Fruit fly (Drosophila melanogaster) whole organism, embryonic: ENCODE measurements around the gene Rad60.
A peak's percentile ranks its signal among the peaks of the same experiment; 100 is the strongest.

ENCODE experiments used
- Abd-B ChIP-seq: fragments of 200-800 bp; sonication (Bioruptor generic); optimal IDR thresholded peaks from 2 replicates; lab custom pipeline; 2018; ENCODE audit warnings: missing biosample characterization, mild to moderate bottlenecking, missing genetic modification characterization, moderate library complexity
- Adf1 ChIP-seq: fragments of 200-800 bp; sonication (Bioruptor generic); IDR thresholded peaks from 2 replicates; pipeline ENCODE4 v1.3.6; 2022; ENCODE audit warnings: missing biosample characterization, missing genetic modification characterization
- Atf3 ChIP-seq: fragments of 200-800 bp; sonication (Bioruptor generic); optimal IDR thresholded peaks from 3 replicates; lab custom pipeline; 2016; ENCODE audit warnings: missing biosample characterization, missing genetic modification characterization
- B-H2 ChIP-seq: fragments of 200-800 bp; sonication (Bioruptor generic); optimal IDR thresholded peaks from 2 replicates; lab custom pipeline; 2018; ENCODE audit warnings: missing biosample characterization, mild to moderate bottlenecking, missing genetic modification characterization
- CG10565 ChIP-seq: fragments of 200-800 bp; sonication (Bioruptor generic); optimal IDR thresholded peaks from 3 replicates; lab custom pipeline; 2016; ENCODE audit warnings: missing biosample characterization, mild to moderate bottlenecking, missing genetic modification characterization
- CG12104 ChIP-seq: fragments of 200-800 bp; sonication (Bioruptor generic); optimal IDR thresholded peaks from 3 replicates; lab custom pipeline; 2016; ENCODE audit warnings: missing biosample characterization, missing genetic modification characterization
- CG12299 ChIP-seq: fragments of 200-800 bp; sonication (Bioruptor generic); optimal IDR thresholded peaks from 2 replicates; lab custom pipeline; 2018; ENCODE audit warnings: missing biosample characterization, mild to moderate bottlenecking, missing genetic modification characterization
- CG12391 ChIP-seq: fragments of 200-800 bp; sonication (Bioruptor generic); optimal IDR thresholded peaks from 3 replicates; lab custom pipeline; 2018; ENCODE audit warnings: missing biosample characterization, mild to moderate bottlenecking, missing genetic modification characterization, moderate library complexity
- CG13624 ChIP-seq: fragments of 200-800 bp; sonication (Bioruptor generic); optimal IDR thresholded peaks from 2 replicates; lab custom pipeline; 2016; ENCODE audit warnings: missing biosample characterization, missing genetic modification characterization
- CG13775 ChIP-seq: fragments of 200-800 bp; sonication (Bioruptor generic); optimal IDR thresholded peaks from 3 replicates; lab custom pipeline; 2017; ENCODE audit warnings: missing biosample characterization, mild to moderate bottlenecking, missing genetic modification characterization
- CG13894 ChIP-seq: fragments of 200-800 bp; sonication (Bioruptor generic); optimal IDR thresholded peaks from 3 replicates; lab custom pipeline; 2018; ENCODE audit warnings: missing biosample characterization, mild to moderate bottlenecking, missing genetic modification characterization, moderate library complexity
- CG14965 ChIP-seq: fragments of 200-800 bp; sonication (Bioruptor generic); optimal IDR thresholded peaks from 2 replicates; lab custom pipeline; 2016; ENCODE audit warnings: missing biosample characterization, missing genetic modification characterization, borderline replicate concordance
- CG18011 ChIP-seq: fragments of 200-800 bp; sonication (Bioruptor generic); optimal IDR thresholded peaks from 2 replicates; lab custom pipeline; 2017; ENCODE audit warnings: missing biosample characterization, missing genetic modification characterization, mild to moderate bottlenecking, moderate library complexity, missing genotype
- CG2120 ChIP-seq: fragments of 200-800 bp; sonication (Bioruptor generic); optimal IDR thresholded peaks from 3 replicates; lab custom pipeline; 2016; ENCODE audit warnings: missing biosample characterization, missing genetic modification characterization
- CG31441 ChIP-seq: fragments of 200-800 bp; sonication (Bioruptor generic); IDR thresholded peaks from 2 replicates; pipeline ENCODE4 v1.3.6; 2022; ENCODE audit warnings: missing biosample characterization, missing genetic modification characterization
- CG43689 ChIP-seq: fragments of 200-800 bp; sonication (Bioruptor generic); IDR thresholded peaks from 2 replicates; pipeline ENCODE4 v1.3.6; 2022; ENCODE audit warnings: missing biosample characterization, missing genetic modification characterization
- CG4424 ChIP-seq: fragments of 200-800 bp; sonication (Bioruptor generic); optimal IDR thresholded peaks from 3 replicates; lab custom pipeline; 2016; ENCODE audit warnings: missing biosample characterization, missing genetic modification characterization
- CG4854 ChIP-seq: fragments of 200-800 bp; sonication (Bioruptor generic); optimal IDR thresholded peaks from 2 replicates; lab custom pipeline; 2016; ENCODE audit warnings: missing biosample characterization, missing genetic modification characterization, inconsistent platforms
- CG7271 ChIP-seq: fragments of 200-800 bp; sonication (Bioruptor generic); optimal IDR thresholded peaks from 2 replicates; lab custom pipeline; 2018; ENCODE audit warnings: missing biosample characterization, mild to moderate bottlenecking, missing genetic modification characterization, moderate library complexity
- CG7745 ChIP-seq: fragments of 200-800 bp; sonication (Bioruptor generic); optimal IDR thresholded peaks from 2 replicates; lab custom pipeline; 2018; ENCODE audit warnings: missing biosample characterization, mild to moderate bottlenecking, missing genetic modification characterization, moderate library complexity
- CG8290 ChIP-seq, 3 experiments: fragments of 200-800 bp; sonication (Bioruptor generic); optimal IDR thresholded peaks; 2 replicates each; lab custom pipeline; 2016 to 2019; ENCODE audit warnings: missing biosample characterization in 3 of 3, missing genetic modification characterization in 3 of 3, mild to moderate bottlenecking in 2 of 3, moderate library complexity in 1 of 3
- Dip2 ChIP-seq: fragments of 200-800 bp; sonication (Bioruptor generic); IDR thresholded peaks from 2 replicates; pipeline ENCODE4 v1.3.6; 2022; ENCODE audit warnings: missing biosample characterization, missing genetic modification characterization
- Dip3 ChIP-seq: fragments of 200-800 bp; sonication (Bioruptor generic); optimal IDR thresholded peaks from 3 replicates; lab custom pipeline; 2016; ENCODE audit warnings: missing biosample characterization, missing genetic modification characterization
- E2f1 ChIP-seq: fragments of 200-800 bp; sonication (Bioruptor generic); IDR thresholded peaks from 2 replicates; pipeline ENCODE4 v1.3.6; 2022; ENCODE audit warnings: missing biosample characterization, missing genetic modification characterization
- Fer2 ChIP-seq: fragments of 200-800 bp; sonication (Bioruptor generic); optimal IDR thresholded peaks from 2 replicates; lab custom pipeline; 2018; ENCODE audit warnings: missing biosample characterization, mild to moderate bottlenecking, missing genetic modification characterization, moderate library complexity
- Gsc ChIP-seq: fragments of 200-800 bp; sonication (Bioruptor generic); IDR thresholded peaks from 2 replicates; pipeline ENCODE4 v1.3.6; 2022; ENCODE audit warnings: missing biosample characterization, missing genetic modification characterization
- H2.0 ChIP-seq: fragments of 200-800 bp; sonication (Bioruptor generic); IDR thresholded peaks from 2 replicates; pipeline ENCODE4 v1.3.6; 2022; ENCODE audit warnings: missing biosample characterization, missing genetic modification characterization
- Side ChIP-seq: fragments of 200-800 bp; sonication (Bioruptor generic); optimal IDR thresholded peaks from 2 replicates; lab custom pipeline; 2016; ENCODE audit warnings: missing biosample characterization, missing genetic modification characterization
- Spps ChIP-seq: fragments of 200-800 bp; sonication (Bioruptor generic); optimal IDR thresholded peaks from 2 replicates; lab custom pipeline; 2018; ENCODE audit warnings: missing biosample characterization, mild to moderate bottlenecking, missing genetic modification characterization
- Sry-β ChIP-seq: fragments of 200-800 bp; sonication (Bioruptor generic); optimal IDR thresholded peaks from 2 replicates; lab custom pipeline; 2018; ENCODE audit warnings: missing biosample characterization, mild to moderate bottlenecking, missing genetic modification characterization, moderate library complexity
- YL-1 ChIP-seq: fragments of 200-800 bp; sonication (Bioruptor generic); optimal IDR thresholded peaks from 3 replicates; lab custom pipeline; 2017; ENCODE audit warnings: missing biosample characterization, mild to moderate bottlenecking, missing genetic modification characterization
- abd-A ChIP-seq: fragments of 200-800 bp; sonication (Bioruptor generic); optimal IDR thresholded peaks from 3 replicates; lab custom pipeline; 2019; ENCODE audit warnings: missing biosample characterization, mild to moderate bottlenecking, missing genetic modification characterization, moderate library complexity
- bcd ChIP-seq: fragments of 200-800 bp; sonication (Bioruptor generic); optimal IDR thresholded peaks from 2 replicates; lab custom pipeline; 2017; ENCODE audit warnings: missing biosample characterization, mild to moderate bottlenecking, missing genetic modification characterization
- cato ChIP-seq: fragments of 200-800 bp; sonication (Bioruptor generic); optimal IDR thresholded peaks from 2 replicates; lab custom pipeline; 2016; ENCODE audit warnings: missing biosample characterization, missing genetic modification characterization, borderline replicate concordance
- dmrt11E ChIP-seq: fragments of 200-800 bp; sonication (Bioruptor generic); optimal IDR thresholded peaks from 3 replicates; lab custom pipeline; 2018; ENCODE audit warnings: missing biosample characterization, mild to moderate bottlenecking, missing genetic modification characterization, moderate library complexity
- ham ChIP-seq: fragments of 200-800 bp; sonication (Bioruptor generic); IDR thresholded peaks from 2 replicates; pipeline ENCODE4 v1.3.6; 2022; ENCODE audit warnings: missing biosample characterization, missing genetic modification characterization
- jing ChIP-seq: fragments of 200-800 bp; sonication (Bioruptor generic); optimal IDR thresholded peaks from 2 replicates; lab custom pipeline; 2018; ENCODE audit warnings: missing biosample characterization, mild to moderate bottlenecking, missing genetic modification characterization
- kah ChIP-seq: fragments of 200-800 bp; sonication (Bioruptor generic); optimal IDR thresholded peaks from 2 replicates; lab custom pipeline; 2018; ENCODE audit warnings: missing biosample characterization, mild to moderate bottlenecking, missing genetic modification characterization
- kay ChIP-seq: fragments of 200-800 bp; sonication (Bioruptor generic); optimal IDR thresholded peaks from 2 replicates; lab custom pipeline; 2016; ENCODE audit warnings: missing biosample characterization, missing genetic modification characterization
- lilli ChIP-seq: fragments of 200-800 bp; sonication (Bioruptor generic); optimal IDR thresholded peaks from 3 replicates; lab custom pipeline; 2016; ENCODE audit warnings: missing biosample characterization, missing genetic modification characterization
- lola ChIP-seq, 3 experiments: fragments of >200 bp in 2 of 3; fragments of 200-800 bp in 1 of 3; sonication (Bioruptor generic) in 1 of 3; optimal IDR thresholded peaks; 2 replicates each; lab custom pipeline; 2017 to 2019; ENCODE audit warnings: missing biosample characterization in 3 of 3, missing genetic modification characterization in 3 of 3, mild to moderate bottlenecking in 1 of 3, moderate library complexity in 1 of 3
- luna ChIP-seq: fragments of 200-800 bp; sonication (Bioruptor generic); optimal IDR thresholded peaks from 2 replicates; lab custom pipeline; 2016; ENCODE audit warnings: missing biosample characterization, missing genetic modification characterization
- nmo ChIP-seq: fragments of 200-800 bp; sonication (Bioruptor generic); optimal IDR thresholded peaks from 2 replicates; lab custom pipeline; 2018; ENCODE audit warnings: missing biosample characterization, mild to moderate bottlenecking, missing genetic modification characterization, moderate library complexity
- oc ChIP-seq: fragments of 200-800 bp; sonication (Bioruptor generic); optimal IDR thresholded peaks from 2 replicates; lab custom pipeline; 2018; ENCODE audit warnings: missing biosample characterization, mild to moderate bottlenecking, missing genetic modification characterization, moderate library complexity
- p53 ChIP-seq: fragments of 200-800 bp; sonication (Bioruptor generic); optimal IDR thresholded peaks from 2 replicates; lab custom pipeline; 2016; ENCODE audit warnings: missing biosample characterization, missing genetic modification characterization
- pb ChIP-seq: fragments of 200-800 bp; sonication (Bioruptor generic); optimal IDR thresholded peaks from 3 replicates; lab custom pipeline; 2016; ENCODE audit warnings: missing biosample characterization, missing genetic modification characterization
- pzg ChIP-seq: fragments of 200-800 bp; sonication (Bioruptor generic); optimal IDR thresholded peaks from 3 replicates; lab custom pipeline; 2018; ENCODE audit warnings: missing biosample characterization, mild to moderate bottlenecking, missing genetic modification characterization, moderate library complexity
- sens-2 ChIP-seq: fragments of 200-800 bp; sonication (Bioruptor generic); IDR thresholded peaks from 2 replicates; pipeline ENCODE4 v1.3.6; 2022; ENCODE audit warnings: missing biosample characterization, missing genetic modification characterization
- stc ChIP-seq: fragments of 200-800 bp; sonication (Bioruptor generic); IDR thresholded peaks from 2 replicates; pipeline ENCODE4 v1.3.6; 2022; ENCODE audit warnings: missing biosample characterization, missing genetic modification characterization
- vnd ChIP-seq: fragments of 200-800 bp; sonication (Bioruptor generic); IDR thresholded peaks from 3 replicates; pipeline ENCODE4 v1.3.6; 2022; ENCODE audit warnings: missing biosample characterization, missing genetic modification characterization; ENCODE audit not compliant: partially characterized antibody
- vvl ChIP-seq: fragments of 200-800 bp; sonication (Bioruptor generic); IDR thresholded peaks from 2 replicates; pipeline ENCODE4 v1.3.6; 2022; ENCODE audit warnings: missing biosample characterization, missing genetic modification characterization

Rad60 gene

DNA sequence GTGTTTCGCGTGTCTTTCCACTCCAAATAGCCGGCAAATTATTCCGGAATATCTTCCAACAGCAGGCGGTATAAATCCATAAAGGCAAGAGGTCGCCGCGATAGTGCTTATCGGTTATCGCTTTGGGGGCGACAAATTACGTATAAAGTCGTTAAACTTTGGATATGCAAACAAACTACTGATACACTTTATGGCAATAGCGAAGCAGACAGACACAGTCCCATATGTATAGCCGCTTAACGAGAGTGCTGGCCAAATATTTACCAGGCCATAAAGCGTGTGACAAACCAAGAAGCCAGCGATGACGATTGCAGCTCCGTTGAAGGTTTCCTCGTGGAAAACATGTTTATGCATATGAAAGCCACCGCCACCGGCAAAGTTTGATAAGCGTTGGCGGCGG lies 33.0 kb upstream of the Rad60 start (continued):
- TF ChIP-seq CG8290 (GFP tag; optimal IDR thresholded peaks at IDR 0.05; lab: Kevin White, UChicago), result no peak
- no peak for TF ChIP-seq CG8290 (tag; optimal IDR thresholded peaks at IDR 0.05; lab: Kevin White, UChicago)
- TF ChIP-seq oc, result no peak
- TF ChIP-seq YL-1, result peak; percentile 12
- TF ChIP-seq kay, result no peak
- no peak for TF ChIP-seq Dip3 (GFP tag; lab: Kevin White, UChicago)
- no peak for TF ChIP-seq nmo (GFP tag; lab: Kevin White, UChicago)
- TF ChIP-seq stc, result no peak
- no peak for TF ChIP-seq CG14965 (GFP tag; lab: Kevin White, UChicago)
- no peak for TF ChIP-seq abd-A (tag; lab: Kevin White, UChicago)
- no peak for TF ChIP-seq CG4424 (GFP tag; lab: Kevin White, UChicago)
- no peak for TF ChIP-seq pzg (GFP tag; lab: Kevin White, UChicago)
- TF ChIP-seq Atf3, result no peak
- no peak for TF ChIP-seq Side (GFP tag; lab: Kevin White, UChicago)
- TF ChIP-seq dmrt11E (tag; lab: Kevin White, UChicago), result no peak
- no peak for TF ChIP-seq CG18011 (GFP tag; lab: Kevin White, UChicago)
- TF ChIP-seq lilli (GFP tag; lab: Kevin White, UChicago), result no peak
- TF ChIP-seq kah (GFP tag; lab: Kevin White, UChicago), result peak; percentile 8
- TF ChIP-seq CG13624, result no peak
- TF ChIP-seq Gsc, result no peak
- no peak for TF ChIP-seq H2.0 (GFP tag; lab: Robert Waterston, UW)
- no peak for TF ChIP-seq E2f1
- no peak for TF ChIP-seq Sry-β (GFP tag; lab: Kevin White, UChicago)
- no peak for TF ChIP-seq luna (GFP tag; lab: Kevin White, UChicago)
- TF ChIP-seq vnd (GFP tag; lab: Robert Waterston, UW), result no peak
- TF ChIP-seq pb (GFP tag; lab: Kevin White, UChicago), result no peak
- TF ChIP-seq Abd-B (GFP tag; lab: Kevin White, UChicago), result no peak
- no peak for TF ChIP-seq vvl (GFP tag; lab: Robert Waterston, UW)
- no peak for TF ChIP-seq CG10565 (GFP tag; lab: Kevin White, UChicago)
- peak; percentile 45 for TF ChIP-seq CG12299 (tag; lab: Kevin White, UChicago)
- no peak for TF ChIP-seq p53 (GFP tag; lab: Kevin White, UChicago)
- TF ChIP-seq CG12104 (GFP tag; lab: Kevin White, UChicago), result no peak
- TF ChIP-seq B-H2 (GFP tag; lab: Kevin White, UChicago), result peak; percentile 36
- no peak for TF ChIP-seq CG7745 (tag; lab: Kevin White, UChicago)
- no peak for TF ChIP-seq CG31441 (GFP tag; lab: Robert Waterston, UW)
- TF ChIP-seq CG13894 (tag; lab: Kevin White, UChicago), result no peak
- TF ChIP-seq bcd (GFP tag; lab: Kevin White, UChicago), result no peak
- TF ChIP-seq jing (GFP tag; lab: Kevin White, UChicago), result no peak
- TF ChIP-seq ham (GFP tag; lab: Robert Waterston, UW), result no peak
- no peak for TF ChIP-seq CG12391 (tag; lab: Kevin White, UChicago)
- no peak for TF ChIP-seq Spps (tag; lab: Kevin White, UChicago)
- no peak for TF ChIP-seq Dip2 (GFP tag; lab: Robert Waterston, UW)
- no peak for TF ChIP-seq CG43689
- no peak for TF ChIP-seq lola (GFP tag; optimal IDR thresholded peaks at IDR 0.05; lab: Kevin White, UChicago)
- TF ChIP-seq sens-2, result no peak
- TF ChIP-seq Adf1 (GFP tag; lab: Robert Waterston, UW), result no peak
- no peak for TF ChIP-seq Fer2 (tag; lab: Kevin White, UChicago)
- TF ChIP-seq CG7271 (tag; lab: Kevin White, UChicago), result no peak
- no peak for TF ChIP-seq CG4854 (GFP tag; lab: Kevin White, UChicago)
- no peak for TF ChIP-seq cato (GFP tag; lab: Kevin White, UChicago)
- TF ChIP-seq CG13775 (GFP tag; lab: Kevin White, UChicago), result no peak
- TF ChIP-seq CG2120 (GFP tag; lab: Kevin White, UChicago), result no peak
